Worm (Caenorhabditis elegans) whole organism, L4 larva: ENCODE measurements around the gene C31E10.5.

Experiments
- F37D6.2 ChIP-seq: sonication (generic microtip); optimal IDR thresholded peaks from 2 replicates; lab custom pipeline; 2016; ENCODE audit warnings: mild to moderate bottlenecking, missing genetic modification characterization, missing compliant biosample characterization
- F44E2.7 ChIP-seq: fragments of 200-800 bp; sonication (Bioruptor generic); IDR thresholded peaks from 2 replicates; pipeline ENCODE4 v2.1.2; 2022; ENCODE audit warnings: missing genetic modification characterization, missing compliant biosample characterization
- F49E8.2 ChIP-seq: sonication (generic microtip); optimal IDR thresholded peaks from 2 replicates; lab custom pipeline; 2016; ENCODE audit warnings: missing compliant biosample characterization, mild to moderate bottlenecking, missing genetic modification characterization, borderline replicate concordance
- R02D3.7 ChIP-seq: fragments of 150-350 bp; sonication (generic microtip); optimal IDR thresholded peaks from 3 replicates; lab custom pipeline; 2014; ENCODE audit warnings: missing biosample characterization, missing genetic modification characterization
- Y5F2A.4 ChIP-seq: fragments of 200-800 bp; sonication (Bioruptor generic); optimal IDR thresholded peaks from 2 replicates; lab custom pipeline; 2018; ENCODE audit warnings: mild to moderate bottlenecking, missing genetic modification characterization, missing compliant biosample characterization
- aly-2 ChIP-seq: sonication (generic microtip); optimal IDR thresholded peaks from 2 replicates; lab custom pipeline; 2018; ENCODE audit warnings: missing biosample characterization, missing genetic modification characterization
- ama-1 ChIP-seq: fragments of 150-350 bp; optimal IDR thresholded peaks from 2 replicates; lab custom pipeline; 2014; ENCODE audit warnings: inconsistent platforms, mixed read lengths
- ceh-20 ChIP-seq: fragments of 200-800 bp; sonication (Bioruptor generic); IDR thresholded peaks from 2 replicates; pipeline ENCODE4 v1.3.6; 2022; ENCODE audit warnings: missing genetic modification reagents, missing genetic modification characterization, missing compliant biosample characterization
- ceh-32 ChIP-seq: sonication (generic microtip); optimal IDR thresholded peaks from 2 replicates; lab custom pipeline; 2016; ENCODE audit warnings: mild to moderate bottlenecking, missing genetic modification characterization, missing compliant biosample characterization; ENCODE audit not compliant: poor library complexity
- ceh-62 ChIP-seq: sonication (generic microtip); optimal IDR thresholded peaks from 2 replicates; lab custom pipeline; 2017; ENCODE audit warnings: missing biosample characterization, missing genetic modification characterization
- ceh-82 ChIP-seq: sonication (generic microtip); optimal IDR thresholded peaks from 2 replicates; lab custom pipeline; 2017; ENCODE audit warnings: missing biosample characterization, missing genetic modification characterization
- ctbp-1 ChIP-seq: fragments of 200-800 bp; sonication (Bioruptor generic); IDR thresholded peaks from 2 replicates; pipeline ENCODE4 v1.3.6; 2022; ENCODE audit warnings: missing genetic modification reagents, missing genetic modification characterization, missing compliant biosample characterization
- daf-16 ChIP-seq, 3 experiments: sonication (generic microtip); optimal IDR thresholded peaks; 2 replicates each; lab custom pipeline; 2016 to 2017; ENCODE audit warnings: missing genetic modification characterization in 3 of 3, missing genetic modification reagents in 3 of 3, mild to moderate bottlenecking in 2 of 3, missing compliant biosample characterization in 2 of 3, missing biosample characterization in 1 of 3, moderate library complexity in 1 of 3
- daf-8 ChIP-seq: fragments of 200-800 bp; sonication (Bioruptor generic); IDR thresholded peaks from 2 replicates; pipeline ENCODE4 v1.3.6; 2022; ENCODE audit warnings: missing genetic modification characterization, missing compliant biosample characterization
- dmd-9 ChIP-seq: fragments of 200-800 bp; sonication (Bioruptor generic); IDR thresholded peaks from 2 replicates; pipeline ENCODE4 v1.3.6; 2022; ENCODE audit warnings: missing genetic modification reagents, missing genetic modification characterization, missing compliant biosample characterization
- dve-1 ChIP-seq: sonication (generic microtip); optimal IDR thresholded peaks from 2 replicates; lab custom pipeline; 2017; ENCODE audit warnings: antibody characterized with exemption, mild to moderate bottlenecking, missing genetic modification characterization, missing compliant biosample characterization; ENCODE audit not compliant: insufficient read depth
- egl-27 ChIP-seq: sonication (generic microtip); optimal IDR thresholded peaks from 3 replicates; lab custom pipeline; 2017; ENCODE audit warnings: missing biosample characterization, missing genetic modification reagents, missing genetic modification characterization
- egl-43 ChIP-seq: fragments of 200-800 bp; sonication (Bioruptor generic); IDR thresholded peaks from 2 replicates; pipeline ENCODE4 v1.3.6; 2022; ENCODE audit warnings: missing genetic modification reagents, missing genetic modification characterization, missing compliant biosample characterization
- fkh-10 ChIP-seq: fragments of 150-350 bp; optimal IDR thresholded peaks from 2 replicates; lab custom pipeline; 2014; ENCODE audit warnings: missing biosample characterization, missing genetic modification reagents, missing genetic modification characterization
- hlh-11 ChIP-seq: fragments of 200-800 bp; sonication (Bioruptor generic); optimal IDR thresholded peaks from 2 replicates; lab custom pipeline; 2018; ENCODE audit warnings: mild to moderate bottlenecking, missing genetic modification characterization, missing compliant biosample characterization
- hlh-30 ChIP-seq: sonication (generic microtip); optimal IDR thresholded peaks from 2 replicates; lab custom pipeline; 2017; ENCODE audit warnings: antibody characterized with exemption, mild to moderate bottlenecking, missing genetic modification characterization, missing compliant biosample characterization; ENCODE audit not compliant: insufficient read depth
- lin-13 ChIP-seq: fragments of 150-350 bp; optimal IDR thresholded peaks from 2 replicates; lab custom pipeline; 2014; ENCODE audit warnings: missing biosample characterization, missing genetic modification reagents, missing genetic modification characterization
- lin-15B ChIP-seq: fragments of 150-350 bp; sonication (generic microtip); optimal IDR thresholded peaks from 3 replicates; lab custom pipeline; 2014; ENCODE audit warnings: missing biosample characterization, missing genetic modification characterization
- lin-39 ChIP-seq: fragments of 150-350 bp; optimal IDR thresholded peaks from 2 replicates; lab custom pipeline; 2014; ENCODE audit warnings: missing biosample characterization, missing genetic modification reagents, missing genetic modification characterization
- madf-9 ChIP-seq: fragments of 200-800 bp; sonication (Bioruptor generic); conservative IDR thresholded peaks from 2 replicates; pipeline ENCODE4 v1.3.6; 2022; ENCODE audit warnings: missing genetic modification reagents, missing genetic modification characterization, missing compliant biosample characterization
- mdt-29 ChIP-seq: fragments of 200-800 bp; sonication (Bioruptor generic); IDR thresholded peaks from 2 replicates; pipeline ENCODE4 v1.3.6; 2022; ENCODE audit warnings: missing genetic modification reagents, missing genetic modification characterization, missing compliant biosample characterization
- mep-1 ChIP-seq: fragments of 150-350 bp; sonication (generic microtip); optimal IDR thresholded peaks from 3 replicates; lab custom pipeline; 2014; ENCODE audit warnings: missing biosample characterization, missing genetic modification characterization
- mxl-2 ChIP-seq: fragments of 200-800 bp; sonication (Bioruptor generic); conservative IDR thresholded peaks from 2 replicates; pipeline ENCODE4 v1.3.6; 2022; ENCODE audit warnings: missing genetic modification reagents, missing genetic modification characterization, missing compliant biosample characterization
- mxl-3 ChIP-seq: fragments of 200-800 bp; sonication (Bioruptor generic); optimal IDR thresholded peaks from 2 replicates; lab custom pipeline; 2018; ENCODE audit warnings: mild to moderate bottlenecking, missing genetic modification characterization, missing compliant biosample characterization
- nhr-10 ChIP-seq: fragments of 150-350 bp; optimal IDR thresholded peaks from 2 replicates; lab custom pipeline; 2014; ENCODE audit warnings: missing biosample characterization, missing genetic modification characterization
- nhr-111 ChIP-seq: fragments of 200-800 bp; sonication (Bioruptor generic); optimal IDR thresholded peaks from 2 replicates; lab custom pipeline; 2018; ENCODE audit warnings: mild to moderate bottlenecking, missing genetic modification characterization, missing compliant biosample characterization
- nhr-237 ChIP-seq: sonication (generic microtip); optimal IDR thresholded peaks from 2 replicates; lab custom pipeline; 2017; ENCODE audit warnings: missing biosample characterization, missing genetic modification characterization
- nhr-28 ChIP-seq: fragments of 150-350 bp; optimal IDR thresholded peaks from 2 replicates; lab custom pipeline; 2014; ENCODE audit warnings: missing biosample characterization, missing genetic modification characterization
- nhr-41 ChIP-seq: fragments of 200-800 bp; sonication (Bioruptor generic); IDR thresholded peaks from 2 replicates; pipeline ENCODE4 v1.3.6; 2022; ENCODE audit warnings: missing genetic modification reagents, missing genetic modification characterization, missing compliant biosample characterization
- pha-4 ChIP-seq, 2 experiments: fragments of 150-350 bp in 1 of 2; fragments of 200-800 bp in 1 of 2; sonication (Bioruptor generic) in 1 of 2; IDR thresholded peaks in 1 of 2; optimal IDR thresholded peaks in 1 of 2; 2 replicates each; pipeline versions ENCODE4 v1.3.6 to Lab custom; 2014 to 2022; ENCODE audit warnings: missing genetic modification characterization in 2 of 2, missing genetic modification reagents in 2 of 2, missing biosample characterization in 1 of 2, missing compliant biosample characterization in 1 of 2
- php-3 ChIP-seq: fragments of 200-800 bp; sonication (Bioruptor generic); IDR thresholded peaks from 2 replicates; pipeline ENCODE4 v1.3.6; 2022; ENCODE audit warnings: missing genetic modification reagents, missing genetic modification characterization, missing compliant biosample characterization
- pqm-1 ChIP-seq: sonication (generic microtip); optimal IDR thresholded peaks from 2 replicates; lab custom pipeline; 2017; ENCODE audit warnings: missing biosample characterization, missing genetic modification characterization
- skn-1 ChIP-seq: fragments of 150-350 bp; optimal IDR thresholded peaks from 2 replicates; lab custom pipeline; 2014; ENCODE audit warnings: missing biosample characterization, missing genetic modification characterization
- spr-3 ChIP-seq: fragments of 200-800 bp; sonication (Bioruptor generic); optimal IDR thresholded peaks from 2 replicates; lab custom pipeline; 2018; ENCODE audit warnings: mild to moderate bottlenecking, missing genetic modification characterization, missing compliant biosample characterization
- unc-62 ChIP-seq, 3 experiments: fragments of 150-350 bp in 1 of 3; sonication (generic microtip); optimal IDR thresholded peaks in 2 of 3; peaks in 1 of 3; 1 replicate in 1 of 3; 2 replicates in 2 of 3; lab custom pipeline; 2014 to 2017; ENCODE audit warnings: missing biosample characterization in 3 of 3, missing genetic modification characterization in 3 of 3, missing genetic modification reagents in 3 of 3, missing genotype in 1 of 3
- zip-2 ChIP-seq: fragments of 150-350 bp; optimal IDR thresholded peaks from 2 replicates; lab custom pipeline; 2014; ENCODE audit warnings: missing biosample characterization, missing genetic modification characterization

C31E10.5 gene

DNA sequence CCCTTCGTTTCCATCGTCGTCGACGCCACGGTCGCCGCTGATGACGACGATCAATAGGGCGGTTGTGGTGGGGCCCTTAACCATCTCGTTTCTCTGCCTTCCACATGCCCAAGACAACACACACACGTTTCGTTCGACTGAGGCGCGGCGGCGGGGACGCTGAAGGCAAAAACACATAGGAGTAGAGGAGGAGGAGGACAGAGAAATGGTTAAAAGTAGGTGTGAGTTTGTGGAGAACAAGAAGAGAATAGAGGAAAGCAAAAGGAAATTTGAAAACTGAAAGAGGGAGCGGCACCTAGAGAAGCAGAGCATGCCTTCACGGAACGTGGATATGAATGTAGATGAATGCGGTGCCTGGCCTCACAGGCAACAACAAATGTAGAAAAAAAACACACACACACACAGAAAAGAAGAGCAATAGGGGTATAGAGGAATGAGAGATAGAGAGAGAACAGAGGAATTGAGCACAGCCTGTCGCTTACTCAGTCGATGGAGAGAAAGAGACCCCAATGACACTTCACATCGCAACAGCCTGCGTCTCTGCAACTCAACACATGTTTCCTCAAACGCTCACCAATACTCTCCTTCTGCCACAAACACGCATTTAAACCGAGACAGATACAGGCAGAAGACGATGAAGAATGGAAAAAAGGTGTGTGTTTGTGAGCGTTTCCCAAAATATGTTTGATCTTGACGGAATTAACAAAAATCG lies 26.2 kb downstream of the C31E10.5 start (continued):
- TF ChIP-seq pha-4 (GFP tag; IDR thresholded peaks at IDR 0.05; lab: Robert Waterston, UW) (peak; percentile 69), pha-4 (tag; optimal IDR thresholded peaks at IDR 0.05; lab: Kevin White, UChicago) (no peak), nhr-237 (tag; lab: Kevin White, UChicago) (no peak), daf-16 (GFP tag; optimal IDR thresholded peaks at IDR 0.05; lab: Kevin White, UChicago) (peak in 1 of 2 experiments; percentile 83), daf-16 (tag; optimal IDR thresholded peaks at IDR 0.05; lab: Kevin White, UChicago) (peak; percentile 71), aly-2 (tag; lab: Kevin White, UChicago) (no peak), nhr-10 (tag; lab: Kevin White, UChicago) (peak; percentile 46), ceh-62 (tag; lab: Kevin White, UChicago) (no peak), nhr-111 (no peak), egl-43 (GFP tag; lab: Robert Waterston, UW) (peak; percentile 70), ceh-82 (tag; lab: Kevin White, UChicago) (no peak), skn-1 (tag; lab: Kevin White, UChicago) (no peak), egl-27 (no peak), spr-3 (no peak), F44E2.7 (no peak), lin-13 (no peak), fkh-10 (GFP tag; lab: Kevin White, UChicago) (peak; percentile 93), mxl-3 (peak; percentile 87)
- TF ChIP-seq, all 104 proteins: peak for 46

- TF ChIP-seq hlh-11 (tag; lab: Kevin White, UChicago) (no peak), unc-62 (GFP tag; optimal IDR thresholded peaks at IDR 0.05 in 1 of 2; lab: Kevin White, UChicago) (peak in 1 of 2 experiments; percentile 91), unc-62 (tag; optimal IDR thresholded peaks at IDR 0.05; lab: Kevin White, UChicago) (no peak)
Observed at ce11 chrX:13968292-13968691, 27.3 kb downstream of the C31E10.5 start, which contains the start of gene pqn-39. Gene pqn-39, minus strand, starts transcription at chrX:13968676.

DNA sequence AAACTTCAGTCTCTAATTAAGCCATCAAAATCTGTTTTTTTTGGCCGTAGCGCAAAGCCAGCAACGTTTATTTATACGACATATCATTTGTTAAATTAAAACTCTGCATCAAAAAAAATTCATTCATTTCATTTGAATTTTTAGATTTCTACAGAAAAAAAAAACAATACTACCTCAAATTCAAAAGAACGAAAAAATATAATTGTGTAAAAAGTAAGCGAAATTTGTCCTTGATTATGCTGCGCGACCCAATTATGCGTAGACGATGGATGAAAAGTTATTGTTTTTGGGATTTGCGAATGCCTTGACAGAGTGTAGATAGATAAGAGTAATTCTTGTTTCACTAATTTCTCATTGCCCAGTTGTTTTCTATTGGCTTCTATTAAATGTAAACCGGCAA lies 32.4 kb downstream of the C31E10.5 start, which contains the start of gene F48F7.3:
TSS of gene F48F7.3 (plus strand) at position 301 of the 400 bp plus-strand sequence.
- TF ChIP-seq nhr-237 (tag; lab: Kevin White, UChicago) (no peak), daf-16 (GFP tag; optimal IDR thresholded peaks at IDR 0.05; lab: Kevin White, UChicago) (no peak), daf-16 (tag; optimal IDR thresholded peaks at IDR 0.05; lab: Kevin White, UChicago) (no peak), ceh-20 (GFP tag; lab: Robert Waterston, UW) (no peak), lin-39 (tag; lab: Kevin White, UChicago) (no peak), F49E8.2 (no peak), mxl-2 (GFP tag; lab: Robert Waterston, UW) (no peak), ctbp-1 (no peak)

- no peak for TF ChIP-seq R02D3.7 (tag; lab: Kevin White, UChicago)
- no peak for TF ChIP-seq mxl-2 (GFP tag; lab: Robert Waterston, UW)
- TF ChIP-seq daf-8 = no peak
- no peak for TF ChIP-seq zip-2
- TF ChIP-seq nhr-237 (tag; lab: Kevin White, UChicago) = no peak
- no peak for TF ChIP-seq mdt-29 (GFP tag; lab: Robert Waterston, UW)
- no peak for TF ChIP-seq madf-9 (GFP tag; lab: Robert Waterston, UW)
- TF ChIP-seq, all 104 proteins: peak for 0
Observed at ce11 chrX:13959849-13960248, 35.8 kb downstream of the C31E10.5 start, which contains the start of gene syx-2. Gene syx-2, plus strand, starts transcription at chrX:13960149.

- TF ChIP-seq nhr-28 (tag; lab: Kevin White, UChicago) (peak; percentile 12), php-3 (0 out of 2 replicates have a peak, but pooled peaks have one; percentile 29), dmd-9 (GFP tag; lab: Robert Waterston, UW) (no peak), mep-1 (tag; lab: Kevin White, UChicago) (peak; percentile 17), ceh-32 (tag; lab: Kevin White, UChicago) (no peak), F37D6.2 (tag; lab: Kevin White, UChicago) (no peak), pqm-1 (tag; lab: Kevin White, UChicago) (peak; percentile 55), ceh-20 (GFP tag; lab: Robert Waterston, UW) (no peak), ama-1 (lab: Kevin White, UChicago) (no peak), hlh-30 (peak; percentile 22), Y5F2A.4 (no peak), F49E8.2 (no peak), daf-16 (GFP tag; optimal IDR thresholded peaks at IDR 0.05; lab: Kevin White, UChicago) (no peak), daf-16 (tag; optimal IDR thresholded peaks at IDR 0.05; lab: Kevin White, UChicago) (peak; percentile 29), lin-15B (no peak), dve-1 (tag; lab: Kevin White, UChicago) (peak; percentile 17), nhr-41 (GFP tag; lab: Robert Waterston, UW) (no peak)
Observed at ce11 chrX:13959383-13959782, 36.3 kb downstream of the C31E10.5 start.
